Worm (Caenorhabditis elegans) whole organism, L3 larva: ENCODE data around the gene srlf-4.

ENCODE experiments used
- ZK546.5 ChIP-seq: sonication (generic microtip); optimal IDR thresholded peaks from 2 replicates; lab custom pipeline; 2017; ENCODE audit warnings: missing biosample characterization, missing genetic modification characterization
- aly-2 ChIP-seq: fragments of 150-350 bp; optimal IDR thresholded peaks from 2 replicates; lab custom pipeline; 2014; ENCODE audit warnings: missing biosample characterization, missing genetic modification characterization
- ceh-16 ChIP-seq: sonication (generic microtip); optimal IDR thresholded peaks from 2 replicates; lab custom pipeline; 2017; ENCODE audit warnings: missing biosample characterization, missing genetic modification characterization
- ceh-28 ChIP-seq: fragments of 150-350 bp; optimal IDR thresholded peaks from 2 replicates; lab custom pipeline; 2014; ENCODE audit warnings: missing biosample characterization, missing genetic modification reagents, missing genetic modification characterization
- ceh-82 ChIP-seq: fragments of 150-350 bp; optimal IDR thresholded peaks from 2 replicates; lab custom pipeline; 2014; ENCODE audit warnings: missing biosample characterization, missing genetic modification characterization
- ceh-9 ChIP-seq: sonication (generic microtip); optimal IDR thresholded peaks from 2 replicates; lab custom pipeline; 2018; ENCODE audit warnings: missing biosample characterization, missing genetic modification characterization
- egl-5 ChIP-seq: fragments of 150-350 bp; optimal IDR thresholded peaks from 2 replicates; lab custom pipeline; 2017; ENCODE audit warnings: missing biosample characterization, missing genetic modification reagents, missing genetic modification characterization, inconsistent platforms
- elt-1 ChIP-seq: fragments of 150-350 bp; optimal IDR thresholded peaks from 2 replicates; lab custom pipeline; 2014; ENCODE audit warnings: missing biosample characterization, missing genetic modification characterization
- elt-2 ChIP-seq: sonication (generic microtip); optimal IDR thresholded peaks from 2 replicates; lab custom pipeline; 2016; ENCODE audit warnings: missing genetic modification reagents, mild to moderate bottlenecking, missing genetic modification characterization, missing compliant biosample characterization
- elt-3 ChIP-seq, 3 experiments: fragments of 150-350 bp in 1 of 3; sonication (generic microtip) in 2 of 3; optimal IDR thresholded peaks; 2 replicates in 2 of 3; 4 replicates in 1 of 3; lab custom pipeline; 2014 to 2017; ENCODE audit warnings: missing biosample characterization in 3 of 3, missing genetic modification characterization in 3 of 3
- eor-1 ChIP-seq, 2 experiments: fragments of 150-350 bp; optimal IDR thresholded peaks; 2 replicates each; lab custom pipeline; 2014 to 2018; ENCODE audit warnings: missing biosample characterization in 2 of 2, missing genetic modification characterization in 2 of 2
- fkh-10 ChIP-seq: sonication (generic microtip); optimal IDR thresholded peaks from 2 replicates; lab custom pipeline; 2017; ENCODE audit warnings: missing biosample characterization, missing genetic modification reagents, missing genetic modification characterization
- fos-1 ChIP-seq: fragments of 150-350 bp; optimal IDR thresholded peaks from 2 replicates; lab custom pipeline; 2014; ENCODE audit warnings: missing biosample characterization, missing genetic modification characterization
- hmg-11 ChIP-seq: sonication (generic microtip); optimal IDR thresholded peaks from 2 replicates; lab custom pipeline; 2016; ENCODE audit warnings: missing genetic modification characterization, missing compliant biosample characterization
- lin-39 ChIP-seq: fragments of 150-350 bp; optimal IDR thresholded peaks from 2 replicates; lab custom pipeline; 2018; ENCODE audit warnings: missing biosample characterization, missing genetic modification reagents, missing genetic modification characterization
- lsy-12 ChIP-seq: sonication (generic microtip); optimal IDR thresholded peaks from 2 replicates; lab custom pipeline; 2016; ENCODE audit warnings: mild to moderate bottlenecking, missing genetic modification characterization, missing compliant biosample characterization
- mml-1 ChIP-seq: fragments of 150-350 bp; sonication (generic microtip); optimal IDR thresholded peaks from 3 replicates; lab custom pipeline; 2014; ENCODE audit warnings: missing biosample characterization, missing genetic modification characterization
- nhr-11 ChIP-seq: fragments of 150-350 bp; optimal IDR thresholded peaks from 2 replicates; lab custom pipeline; 2014; ENCODE audit warnings: missing biosample characterization, missing genetic modification characterization
- nhr-12 ChIP-seq: fragments of 150-350 bp; optimal IDR thresholded peaks from 2 replicates; lab custom pipeline; 2014; ENCODE audit warnings: missing biosample characterization, missing genetic modification characterization
- nhr-237 ChIP-seq: fragments of 150-350 bp; optimal IDR thresholded peaks from 2 replicates; lab custom pipeline; 2014; ENCODE audit warnings: missing biosample characterization, missing genetic modification characterization
- nhr-25 ChIP-seq: sonication (generic microtip); optimal IDR thresholded peaks from 2 replicates; lab custom pipeline; 2017; ENCODE audit warnings: missing biosample characterization, missing genetic modification characterization
- nhr-28 ChIP-seq: fragments of 150-350 bp; optimal IDR thresholded peaks from 2 replicates; lab custom pipeline; 2014; ENCODE audit warnings: missing biosample characterization, missing genetic modification characterization
- nhr-43 ChIP-seq: sonication (generic microtip); optimal IDR thresholded peaks from 2 replicates; lab custom pipeline; 2016; ENCODE audit warnings: mild to moderate bottlenecking, missing genetic modification characterization, missing compliant biosample characterization; ENCODE audit not compliant: poor library complexity, severe bottlenecking
- nhr-67 ChIP-seq: fragments of 150-350 bp; optimal IDR thresholded peaks from 2 replicates; lab custom pipeline; 2014; ENCODE audit warnings: missing biosample characterization, missing genetic modification characterization
- nhr-77 ChIP-seq: fragments of 150-350 bp; optimal IDR thresholded peaks from 2 replicates; lab custom pipeline; 2014; ENCODE audit warnings: missing biosample characterization, missing genetic modification characterization
- pha-4 ChIP-seq: fragments of 150-350 bp; optimal IDR thresholded peaks from 2 replicates; lab custom pipeline; 2014; ENCODE audit warnings: missing biosample characterization, missing genetic modification reagents, missing genetic modification characterization
- pqm-1 ChIP-seq: fragments of 150-350 bp; optimal IDR thresholded peaks from 2 replicates; lab custom pipeline; 2017; ENCODE audit warnings: missing biosample characterization, missing genetic modification characterization, inconsistent platforms
- sea-2 ChIP-seq: fragments of 150-350 bp; sonication (generic microtip); optimal IDR thresholded peaks from 4 replicates; lab custom pipeline; 2014; ENCODE audit warnings: missing biosample characterization, missing genetic modification reagents, missing genetic modification characterization
- skn-1 ChIP-seq: fragments of 150-350 bp; optimal IDR thresholded peaks from 2 replicates; lab custom pipeline; 2014; ENCODE audit warnings: missing biosample characterization, missing genetic modification characterization
- snpc-4 ChIP-seq: fragments of 150-350 bp; optimal IDR thresholded peaks from 2 replicates; lab custom pipeline; 2014; ENCODE audit warnings: missing biosample characterization, missing genetic modification characterization
- unc-39 ChIP-seq: sonication (generic microtip); optimal IDR thresholded peaks from 4 replicates; lab custom pipeline; 2017; ENCODE audit warnings: missing biosample characterization, missing genetic modification characterization
- unc-62 ChIP-seq: fragments of 150-350 bp; sonication (generic microtip); optimal IDR thresholded peaks from 4 replicates; lab custom pipeline; 2014; ENCODE audit warnings: missing biosample characterization, missing genetic modification reagents, missing genetic modification characterization
- zag-1 ChIP-seq: fragments of 150-350 bp; optimal IDR thresholded peaks from 2 replicates; lab custom pipeline; 2014; ENCODE audit warnings: missing biosample characterization, missing genetic modification characterization
- ztf-4 ChIP-seq: fragments of 150-350 bp; optimal IDR thresholded peaks from 2 replicates; lab custom pipeline; 2014; ENCODE audit warnings: missing biosample characterization, missing genetic modification characterization

srlf-4 gene

DNA sequence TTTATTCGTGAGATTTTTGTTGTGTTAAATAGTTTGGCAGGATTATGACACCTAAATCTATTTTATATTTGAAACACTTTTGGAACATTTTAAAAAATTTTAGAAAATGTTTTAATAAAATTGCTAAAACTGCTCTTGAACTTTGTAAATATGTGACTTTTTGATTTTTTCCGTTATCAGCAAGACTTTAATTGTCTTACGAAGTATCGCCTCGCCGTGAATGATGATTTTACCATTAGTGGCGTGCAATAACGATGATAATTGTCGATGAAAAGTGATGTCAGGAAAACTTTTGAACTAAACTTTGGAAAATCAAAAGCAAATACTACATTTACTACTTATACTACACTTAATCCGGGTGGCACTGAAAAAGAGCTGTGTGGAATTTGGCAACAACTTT, 3.7 kb downstream of the srlf-4 start:
- TF ChIP-seq eor-1 (tag; optimal IDR thresholded peaks at IDR 0.05; lab: Kevin White, UChicago) (no peak), skn-1 (tag; lab: Kevin White, UChicago) (peak; percentile 33), elt-3 (tag; optimal IDR thresholded peaks at IDR 0.05; lab: Kevin White, UChicago) (no peak), pqm-1 (tag; lab: Kevin White, UChicago) (peak; percentile 52)

DNA sequence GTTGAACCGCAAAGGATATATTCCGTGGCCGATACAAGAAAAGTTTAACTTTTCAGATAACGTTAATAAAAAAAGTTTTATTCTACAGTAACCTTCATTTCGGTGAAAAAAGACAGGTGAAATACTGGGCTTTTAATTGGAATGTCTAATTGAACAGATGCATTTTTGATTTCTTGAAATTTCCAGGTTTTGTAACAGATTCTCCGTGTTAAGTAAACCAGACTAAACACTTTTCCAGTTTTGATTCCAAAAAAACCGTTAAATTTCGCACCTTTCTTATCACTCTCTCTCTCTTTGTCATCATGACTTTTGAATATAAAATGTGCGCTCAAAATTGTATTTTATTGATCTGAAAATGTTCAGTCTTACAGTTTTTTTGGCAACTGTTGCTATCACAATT, 6.0 kb downstream of the srlf-4 start, which contains the start of gene C32H11.3:
C32H11.3 (plus strand) TSS at position 301 of the 400 bp plus-strand sequence.
- TF ChIP-seq lin-39 (tag; lab: Kevin White, UChicago) (no peak), ztf-4 (tag; lab: Kevin White, UChicago) (no peak), lsy-12 (tag; lab: Kevin White, UChicago) (no peak), nhr-12 (tag; lab: Kevin White, UChicago) (no peak), snpc-4 (no peak), hmg-11 (tag; lab: Kevin White, UChicago) (no peak), ceh-9 (no peak), fkh-10 (GFP tag; lab: Kevin White, UChicago) (no peak), zag-1 (no peak), skn-1 (tag; lab: Kevin White, UChicago) (no peak), ceh-16 (tag; lab: Kevin White, UChicago) (no peak), egl-5 (tag; lab: Kevin White, UChicago) (no peak), mml-1 (tag; lab: Kevin White, UChicago) (no peak), ceh-28 (tag; lab: Kevin White, UChicago) (no peak), nhr-237 (tag; lab: Kevin White, UChicago) (no peak), unc-39 (tag; lab: Kevin White, UChicago) (no peak), fos-1 (no peak), nhr-43 (no peak)

- no peak for TF ChIP-seq unc-62
- TF ChIP-seq ceh-28 (tag; lab: Kevin White, UChicago) = no peak
- no peak for TF ChIP-seq ZK546.5
- TF ChIP-seq nhr-67 (tag; lab: Kevin White, UChicago) = no peak
- no peak for TF ChIP-seq nhr-25
- no peak for TF ChIP-seq nhr-77 (tag; lab: Kevin White, UChicago)
- no peak for TF ChIP-seq elt-1
- TF ChIP-seq sea-2 = no peak
- TF ChIP-seq, all 47 proteins: peak for 0
These were observed 8.8 kb downstream of the srlf-4 start, which contains the start of gene srz-15 for ce11 chrIV:12915479-12915878. Gene srz-15 (plus strand): TSS chrIV:12915779.

DNA sequence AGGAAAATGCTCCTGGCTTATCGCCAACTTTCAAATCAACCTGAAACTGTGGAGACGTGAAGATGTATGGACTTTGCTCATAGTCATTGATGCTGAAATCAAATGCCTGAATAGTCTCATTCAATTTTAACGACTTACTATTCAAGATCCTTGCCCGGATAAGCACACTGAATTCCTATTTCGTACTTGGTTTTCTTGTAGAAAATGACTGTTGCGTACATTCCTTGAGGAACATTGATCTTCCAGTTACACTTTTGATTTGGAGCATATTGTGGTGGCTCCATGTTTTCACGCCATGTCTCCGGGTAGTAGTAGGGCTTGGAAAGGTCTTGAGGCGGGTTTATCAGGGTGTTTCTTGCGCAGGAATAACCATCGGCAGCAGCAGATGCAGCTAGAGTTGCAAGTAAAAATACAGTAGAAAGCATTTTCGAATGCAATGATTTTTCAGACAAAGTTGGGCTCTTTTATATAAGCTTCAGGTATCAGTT, 9.7 kb downstream of the srlf-4 start, which contains the start of gene irg-6:
irg-6 (minus strand) TSS at position 438 of the 488 bp plus-strand sequence.
- TF ChIP-seq nhr-77 (tag; lab: Kevin White, UChicago) = no peak
- TF ChIP-seq nhr-28 (tag; lab: Kevin White, UChicago) = no peak
- TF ChIP-seq lsy-12 (tag; lab: Kevin White, UChicago) = no peak
- TF ChIP-seq ceh-28 (tag; lab: Kevin White, UChicago) = no peak
- no peak for TF ChIP-seq ztf-4 (tag; lab: Kevin White, UChicago)
- no peak for TF ChIP-seq lin-39 (tag; lab: Kevin White, UChicago)
- no peak for TF ChIP-seq nhr-12 (tag; lab: Kevin White, UChicago)
- TF ChIP-seq egl-5 (tag; lab: Kevin White, UChicago) = no peak
- TF ChIP-seq ceh-82 = no peak
- no peak for TF ChIP-seq nhr-25
- TF ChIP-seq nhr-11 (tag; lab: Kevin White, UChicago) = no peak
- TF ChIP-seq unc-62 = no peak
- TF ChIP-seq pha-4 = no peak
- TF ChIP-seq elt-3 (tag; optimal IDR thresholded peaks at IDR 0.05; lab: Kevin White, UChicago) = no peak
- no peak for TF ChIP-seq aly-2 (tag; lab: Kevin White, UChicago)
- TF ChIP-seq ceh-16 (tag; lab: Kevin White, UChicago) = no peak

DNA sequence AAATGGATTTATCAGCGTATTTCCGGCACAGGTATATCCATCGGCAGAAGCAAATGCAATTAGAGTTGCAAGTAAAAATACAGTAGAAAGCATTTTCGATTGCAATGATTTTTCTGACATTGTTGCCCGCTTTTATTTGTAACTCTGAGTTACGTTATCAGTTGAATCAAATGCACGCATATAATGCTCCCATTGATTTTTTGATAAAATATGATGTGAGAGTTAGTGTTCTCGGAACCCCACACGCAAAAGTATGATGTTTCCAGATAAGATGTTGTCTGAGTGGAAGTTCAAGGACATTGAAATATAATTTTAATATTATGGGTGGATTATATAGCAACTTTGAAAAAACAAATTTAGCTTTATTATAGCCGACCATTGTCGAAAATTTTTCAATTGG, 12.2 kb downstream of the srlf-4 start, which contains the start of gene K08D8.5:
K08D8.5 (minus strand) TSS at position 140 of the 400 bp plus-strand sequence.
- TF ChIP-seq elt-2 (tag; lab: Kevin White, UChicago) (peak; percentile 72), fos-1 (no peak), pqm-1 (tag; lab: Kevin White, UChicago) (peak; percentile 51), lin-39 (tag; lab: Kevin White, UChicago) (no peak)
